Worm (Caenorhabditis elegans) whole organism, L1 larva: ENCODE results near the gene eif-2Bdelta.
A peak's percentile ranks its signal among the peaks of the same experiment; 100 is the strongest.

ENCODE experiments used
- C04F5.9 ChIP-seq: sonication (generic microtip); optimal IDR thresholded peaks from 2 replicates; lab custom pipeline; 2016; ENCODE audit warnings: missing genetic modification characterization, missing compliant biosample characterization
- C16A3.4 ChIP-seq: fragments of 150-350 bp; optimal IDR thresholded peaks from 2 replicates; lab custom pipeline; 2014; ENCODE audit warnings: missing biosample characterization, missing genetic modification characterization
- C34B4.2 ChIP-seq: sonication (generic microtip); optimal IDR thresholded peaks from 2 replicates; lab custom pipeline; 2017; ENCODE audit warnings: mild to moderate bottlenecking, missing genetic modification characterization, missing compliant biosample characterization
- F16B12.6 ChIP-seq: fragments of 150-350 bp; optimal IDR thresholded peaks from 2 replicates; lab custom pipeline; 2014; ENCODE audit warnings: missing biosample characterization, missing genetic modification characterization
- alr-1 ChIP-seq: fragments of 200-800 bp; sonication (Bioruptor generic); optimal IDR thresholded peaks from 2 replicates; lab custom pipeline; 2018; ENCODE audit warnings: borderline replicate concordance, mild to moderate bottlenecking, missing genetic modification characterization, missing compliant biosample characterization
- aly-2 ChIP-seq: fragments of 150-350 bp; optimal IDR thresholded peaks from 2 replicates; lab custom pipeline; 2014; ENCODE audit warnings: missing biosample characterization, missing genetic modification characterization
- ama-1 ChIP-seq: fragments of 150-350 bp; optimal IDR thresholded peaks from 2 replicates; lab custom pipeline; 2014
- ceh-63 ChIP-seq: fragments of 200-800 bp; sonication (Bioruptor generic); optimal IDR thresholded peaks from 2 replicates; lab custom pipeline; 2018; ENCODE audit warnings: mild to moderate bottlenecking, missing genetic modification characterization, missing compliant biosample characterization
- ceh-82 ChIP-seq, 3 experiments: fragments of 150-350 bp in 1 of 3; sonication (generic microtip) in 2 of 3; optimal IDR thresholded peaks; 2 replicates each; lab custom pipeline; 2014 to 2017; ENCODE audit warnings: missing biosample characterization in 3 of 3, missing genetic modification characterization in 3 of 3
- ceh-88 ChIP-seq: fragments of 200-800 bp; sonication (Bioruptor generic); IDR thresholded peaks from 2 replicates; pipeline ENCODE4 v1.3.6; 2022; ENCODE audit warnings: missing genetic modification characterization, missing compliant biosample characterization
- ceh-90 ChIP-seq: sonication (generic microtip); optimal IDR thresholded peaks from 2 replicates; lab custom pipeline; 2016; ENCODE audit warnings: missing genetic modification characterization, missing compliant biosample characterization
- ces-1 ChIP-seq: fragments of 150-350 bp; optimal IDR thresholded peaks from 2 replicates; lab custom pipeline; 2014; ENCODE audit warnings: missing biosample characterization, missing genetic modification reagents, missing genetic modification characterization
- dsc-1 ChIP-seq: sonication (generic microtip); optimal IDR thresholded peaks from 2 replicates; lab custom pipeline; 2016; ENCODE audit warnings: mild to moderate bottlenecking, missing genetic modification characterization, missing compliant biosample characterization
- efl-3 ChIP-seq: fragments of 200-800 bp; sonication (Bioruptor generic); optimal IDR thresholded peaks from 2 replicates; lab custom pipeline; 2018; ENCODE audit warnings: mild to moderate bottlenecking, missing genetic modification characterization, missing compliant biosample characterization
- egl-27 ChIP-seq, 2 experiments: fragments of 150-350 bp in 1 of 2; sonication (generic microtip); optimal IDR thresholded peaks; 3 replicates each; lab custom pipeline; 2017 to 2018; ENCODE audit warnings: missing biosample characterization in 2 of 2, missing genetic modification characterization in 2 of 2, missing genetic modification reagents in 2 of 2
- elt-2 ChIP-seq: sonication (generic microtip); optimal IDR thresholded peaks from 2 replicates; lab custom pipeline; 2016; ENCODE audit warnings: missing genetic modification characterization, mild to moderate bottlenecking, inconsistent platforms, missing compliant biosample characterization, missing genetic modification reagents
- ets-5 ChIP-seq: fragments of 200-800 bp; sonication (Bioruptor generic); IDR thresholded peaks from 2 replicates; pipeline ENCODE4 v1.3.6; 2022; ENCODE audit warnings: missing genetic modification characterization, missing compliant biosample characterization
- fkh-8 ChIP-seq: sonication (generic microtip); optimal IDR thresholded peaks from 2 replicates; lab custom pipeline; 2016; ENCODE audit warnings: mild to moderate bottlenecking, missing genetic modification characterization, missing compliant biosample characterization
- fos-1 ChIP-seq: fragments of 150-350 bp; optimal IDR thresholded peaks from 2 replicates; lab custom pipeline; 2014; ENCODE audit warnings: missing biosample characterization, missing genetic modification characterization
- grh-1 ChIP-seq: fragments of 200-800 bp; sonication (Bioruptor generic); IDR thresholded peaks from 2 replicates; pipeline ENCODE4 v1.3.6; 2022; ENCODE audit warnings: missing genetic modification reagents, missing genetic modification characterization, missing compliant biosample characterization
- hlh-4 ChIP-seq: sonication (generic microtip); optimal IDR thresholded peaks from 2 replicates; lab custom pipeline; 2016; ENCODE audit warnings: mild to moderate bottlenecking, missing genetic modification characterization, missing compliant biosample characterization
- hpl-2 ChIP-seq: fragments of 150-350 bp; optimal IDR thresholded peaks from 2 replicates; lab custom pipeline; 2014; ENCODE audit warnings: missing biosample characterization, missing genetic modification reagents, missing genetic modification characterization
- lin-13 ChIP-seq: fragments of 150-350 bp; optimal IDR thresholded peaks from 2 replicates; lab custom pipeline; 2014; ENCODE audit warnings: missing biosample characterization, missing genetic modification reagents, missing genetic modification characterization
- lin-14 ChIP-seq: fragments of 200-800 bp; sonication (Bioruptor generic); optimal IDR thresholded peaks from 2 replicates; lab custom pipeline; 2018; ENCODE audit warnings: mild to moderate bottlenecking, missing genetic modification characterization, moderate library complexity, missing compliant biosample characterization
- lin-15B ChIP-seq: fragments of 150-350 bp; sonication (generic microtip); optimal IDR thresholded peaks from 3 replicates; lab custom pipeline; 2014; ENCODE audit warnings: missing biosample characterization, missing genetic modification characterization
- lin-35 ChIP-seq, 2 experiments: fragments of 150-350 bp; optimal IDR thresholded peaks; 2 replicates each; lab custom pipeline; 2014; ENCODE audit warnings: missing biosample characterization in 2 of 2, missing genetic modification characterization in 2 of 2, missing genetic modification reagents in 2 of 2
- lir-3 ChIP-seq: sonication (generic microtip); optimal IDR thresholded peaks from 2 replicates; lab custom pipeline; 2016; ENCODE audit warnings: mild to moderate bottlenecking, missing genetic modification characterization, moderate library complexity, missing compliant biosample characterization; ENCODE audit not compliant: poor library complexity
- lsy-2 ChIP-seq, 2 experiments: fragments of 150-350 bp; optimal IDR thresholded peaks; 2 replicates each; lab custom pipeline; 2014; ENCODE audit warnings: missing biosample characterization in 2 of 2, missing genetic modification characterization in 2 of 2
- mab-9 ChIP-seq: fragments of 200-800 bp; sonication (Bioruptor generic); IDR thresholded peaks from 2 replicates; pipeline ENCODE4 v1.3.6; 2022; ENCODE audit warnings: missing genetic modification reagents, missing genetic modification characterization, missing compliant biosample characterization
- mef-2 ChIP-seq: fragments of 150-350 bp; optimal IDR thresholded peaks from 2 replicates; lab custom pipeline; 2014; ENCODE audit warnings: missing biosample characterization, missing genetic modification characterization
- mep-1 ChIP-seq: fragments of 150-350 bp; optimal IDR thresholded peaks from 2 replicates; lab custom pipeline; 2014; ENCODE audit warnings: missing biosample characterization, missing genetic modification characterization
- nhr-11 ChIP-seq: fragments of 150-350 bp; optimal IDR thresholded peaks from 2 replicates; lab custom pipeline; 2014; ENCODE audit warnings: missing biosample characterization, missing genetic modification characterization
- nhr-12 ChIP-seq: sonication (generic microtip); optimal IDR thresholded peaks from 2 replicates; lab custom pipeline; 2017; ENCODE audit warnings: missing biosample characterization, missing genetic modification characterization
- nhr-20 ChIP-seq: sonication (generic microtip); optimal IDR thresholded peaks from 2 replicates; lab custom pipeline; 2016; ENCODE audit warnings: mild to moderate bottlenecking, missing genetic modification characterization, missing compliant biosample characterization
- nhr-28 ChIP-seq: fragments of 150-350 bp; optimal IDR thresholded peaks from 2 replicates; lab custom pipeline; 2014; ENCODE audit warnings: missing biosample characterization, missing genetic modification characterization
- nhr-47 ChIP-seq: sonication (generic microtip); optimal IDR thresholded peaks from 2 replicates; lab custom pipeline; 2016; ENCODE audit warnings: mild to moderate bottlenecking, missing genetic modification characterization, moderate library complexity, missing compliant biosample characterization
- nhr-77 ChIP-seq: fragments of 150-350 bp; optimal IDR thresholded peaks from 2 replicates; lab custom pipeline; 2014; ENCODE audit warnings: missing biosample characterization, missing genetic modification characterization
- nhr-84 ChIP-seq: sonication (generic microtip); optimal IDR thresholded peaks from 2 replicates; lab custom pipeline; 2017; ENCODE audit warnings: missing biosample characterization, missing genetic modification characterization
- nhr-85 ChIP-seq: sonication (generic microtip); peaks from one replicate; lab custom pipeline; 2016; ENCODE audit warnings: missing genetic modification characterization, inconsistent platforms, missing compliant biosample characterization
- nhr-90 ChIP-seq: sonication (generic microtip); optimal IDR thresholded peaks from 2 replicates; lab custom pipeline; 2016; ENCODE audit warnings: mild to moderate bottlenecking, missing genetic modification characterization, missing compliant biosample characterization; ENCODE audit not compliant: poor library complexity
- pag-3 ChIP-seq: sonication (generic microtip); optimal IDR thresholded peaks from 2 replicates; lab custom pipeline; 2017; ENCODE audit warnings: missing genetic modification characterization, mild to moderate bottlenecking, missing compliant biosample characterization, antibody characterized with exemption, borderline replicate concordance; ENCODE audit not compliant: insufficient read depth
- pax-3 ChIP-seq: fragments of 200-800 bp; sonication (Bioruptor generic); optimal IDR thresholded peaks from 2 replicates; lab custom pipeline; 2018; ENCODE audit warnings: mild to moderate bottlenecking, missing genetic modification characterization, moderate library complexity, missing compliant biosample characterization
- pqm-1 ChIP-seq: sonication (generic microtip); optimal IDR thresholded peaks from 3 replicates; lab custom pipeline; 2017; ENCODE audit warnings: missing biosample characterization, missing genetic modification characterization
- rnt-1 ChIP-seq: sonication (generic microtip); optimal IDR thresholded peaks from 2 replicates; lab custom pipeline; 2016; ENCODE audit warnings: mild to moderate bottlenecking, missing genetic modification characterization, moderate library complexity, missing compliant biosample characterization
- snu-23 ChIP-seq: sonication (generic microtip); optimal IDR thresholded peaks from 2 replicates; lab custom pipeline; 2016; ENCODE audit warnings: missing genetic modification characterization, missing compliant biosample characterization
- sox-4 ChIP-seq: sonication (generic microtip); optimal IDR thresholded peaks from 2 replicates; lab custom pipeline; 2016; ENCODE audit warnings: missing genetic modification characterization, missing compliant biosample characterization
- sptf-1 ChIP-seq: fragments of 150-350 bp; optimal IDR thresholded peaks from 2 replicates; lab custom pipeline; 2014; ENCODE audit warnings: missing biosample characterization, missing genetic modification characterization
- sup-37 ChIP-seq: fragments of 200-800 bp; sonication (Bioruptor generic); optimal IDR thresholded peaks from 2 replicates; lab custom pipeline; 2018; ENCODE audit warnings: mild to moderate bottlenecking, missing genetic modification characterization, missing compliant biosample characterization
- unc-86 ChIP-seq: sonication (generic microtip); optimal IDR thresholded peaks from 2 replicates; lab custom pipeline; 2016; ENCODE audit warnings: missing genetic modification characterization, missing compliant biosample characterization
- unc-98 ChIP-seq: fragments of 200-800 bp; sonication (Bioruptor generic); IDR thresholded peaks from 2 replicates; pipeline ENCODE4 v1.3.6; 2022; ENCODE audit warnings: missing genetic modification characterization, missing compliant biosample characterization
- zag-1 ChIP-seq: fragments of 150-350 bp; optimal IDR thresholded peaks from 2 replicates; lab custom pipeline; 2014; ENCODE audit warnings: missing biosample characterization, missing genetic modification characterization
- ztf-4 ChIP-seq: fragments of 150-350 bp; optimal IDR thresholded peaks from 2 replicates; lab custom pipeline; 2014; ENCODE audit warnings: missing biosample characterization, missing genetic modification characterization

Gene eif-2Bdelta

ce11 chrV:9503152-9503817, 10.3 kb upstream of the eif-2Bdelta start:
- TF ChIP-seq alr-1 (tag; lab: Kevin White, UChicago) (no peak), lsy-2 (tag; optimal IDR thresholded peaks at IDR 0.05; lab: Kevin White, UChicago) (peak; percentile 56 to 71), pag-3 (no peak), nhr-20 (peak; percentile 81), fkh-8 (peak; percentile 68), grh-1 (GFP tag; lab: Robert Waterston, UW) (peak; percentile 41), pqm-1 (no peak), ztf-4 (tag; lab: Kevin White, UChicago) (peak; percentile 25), C16A3.4 (tag; lab: Kevin White, UChicago) (peak; percentile 49), elt-2 (tag; lab: Kevin White, UChicago) (peak; percentile 68), nhr-47 (tag; lab: Kevin White, UChicago) (peak; percentile 87), nhr-77 (tag; lab: Kevin White, UChicago) (peak; percentile 65), nhr-84 (no peak), lin-14 (peak; percentile 81), aly-2 (tag; lab: Kevin White, UChicago) (peak; percentile 19), nhr-85 (tag; lab: Kevin White, UChicago) (peak; percentile 83), ama-1 (lab: Kevin White, UChicago) (peak; percentile 5), ceh-90 (tag; lab: Kevin White, UChicago) (no peak), fos-1 (tag; lab: Kevin White, UChicago) (peak; percentile 63), ceh-82 (tag; optimal IDR thresholded peaks at IDR 0.05; lab: Kevin White, UChicago) (peak in 2 of 3 experiments; percentile 38 to 71), nhr-90 (tag; lab: Kevin White, UChicago) (peak; percentile 83), snu-23 (GFP tag; lab: Kevin White, UChicago) (peak; percentile 89), lir-3 (tag; lab: Kevin White, UChicago) (peak; percentile 35), dsc-1 (tag; lab: Kevin White, UChicago) (peak; percentile 81), ceh-88 (0 out of 2 replicates have a peak, but pooled peaks have one; percentile 20), nhr-11 (tag; lab: Kevin White, UChicago) (no peak), lin-13 (GFP tag; lab: Kevin White, UChicago) (no peak), sup-37 (GFP tag; lab: Kevin White, UChicago) (no peak), lin-15B (tag; lab: Kevin White, UChicago) (no peak), C34B4.2 (tag; lab: Kevin White, UChicago) (no peak), egl-27 (tag; optimal IDR thresholded peaks at IDR 0.05; lab: Kevin White, UChicago) (no peak), nhr-28 (tag; lab: Kevin White, UChicago) (no peak), zag-1 (tag; lab: Kevin White, UChicago) (no peak), mep-1 (tag; lab: Kevin White, UChicago) (peak; percentile 75), hlh-4 (tag; lab: Kevin White, UChicago) (no peak), mef-2 (tag; lab: Kevin White, UChicago) (no peak), lin-35 (GFP tag; optimal IDR thresholded peaks at IDR 0.05; lab: Kevin White, UChicago) (peak; percentile 61), unc-98 (GFP tag; lab: Robert Waterston, UW) (peak; percentile 43; the same call in 1 of the 2 replicates), sptf-1 (tag; lab: Kevin White, UChicago) (no peak), hpl-2 (GFP tag; lab: Kevin White, UChicago) (no peak), mab-9 (GFP tag; lab: Robert Waterston, UW) (peak; percentile 60), pax-3 (tag; lab: Kevin White, UChicago) (peak; percentile 64), rnt-1 (tag; lab: Kevin White, UChicago) (peak; percentile 77), sox-4 (tag; lab: Kevin White, UChicago) (peak; percentile 33), efl-3 (GFP tag; lab: Kevin White, UChicago) (no peak), nhr-12 (tag; lab: Kevin White, UChicago) (no peak), ceh-63 (GFP tag; lab: Kevin White, UChicago) (no peak), ces-1 (GFP tag; lab: Kevin White, UChicago) (no peak), C04F5.9 (tag; lab: Kevin White, UChicago) (peak; percentile 30), ets-5 (GFP tag; lab: Robert Waterston, UW) (no peak), F16B12.6 (tag; lab: Kevin White, UChicago) (peak; percentile 6), unc-86 (tag; lab: Kevin White, UChicago) (peak; percentile 66)
